Fruit fly (Drosophila melanogaster): ENCODE data around the gene alphaTub85E.

Gene alphaTub85E

dm6 chr3R:9725121-9725956 is 7.7 kb downstream of the alphaTub85E start, which contains the start of gene hyd (continued):
- TF ChIP-seq caup (GFP tag; optimal IDR thresholded peaks at IDR 0.05; ENCODE audit: severe bottlenecking): no peak
- TF ChIP-seq slp2 (GFP tag; optimal IDR thresholded peaks at IDR 0.05): no peak
- no peak for TF ChIP-seq CG2678 (tag; optimal IDR thresholded peaks at IDR 0.05)
- no peak for TF ChIP-seq Lim3 (GFP tag; IDR thresholded peaks at IDR 0.05)
- no peak for TF ChIP-seq zfh2 (GFP tag; optimal IDR thresholded peaks at IDR 0.05)
- TF ChIP-seq trem (tag; optimal IDR thresholded peaks at IDR 0.05): peak; percentile 97
- no peak for TF ChIP-seq bab2 (GFP tag; optimal IDR thresholded peaks at IDR 0.05)
- TF ChIP-seq Usf (GFP tag; optimal IDR thresholded peaks at IDR 0.05): no peak
- no peak for TF ChIP-seq gcm (GFP tag; optimal IDR thresholded peaks at IDR 0.05)
- TF ChIP-seq CG30403 (GFP tag; optimal IDR thresholded peaks at IDR 0.05): no peak
- TF ChIP-seq sens-2 (GFP tag; IDR thresholded peaks at IDR 0.05): no peak
- no peak for TF ChIP-seq CG13775 (GFP tag; optimal IDR thresholded peaks at IDR 0.05)
- no peak for TF ChIP-seq wdn (GFP tag; IDR thresholded peaks at IDR 0.05)
- no peak for TF ChIP-seq psq (GFP tag; optimal IDR thresholded peaks at IDR 0.05)
- peak; percentile 51 for TF ChIP-seq Ets97D (GFP tag; optimal IDR thresholded peaks at IDR 0.05)
- no peak for TF ChIP-seq CG6813 (GFP tag; optimal IDR thresholded peaks at IDR 0.05)
- no peak for TF ChIP-seq CG6175 (GFP tag; IDR thresholded peaks at IDR 0.05)
- no peak for TF ChIP-seq nau (GFP tag; optimal IDR thresholded peaks at IDR 0.05)
- TF ChIP-seq h (optimal IDR thresholded peaks at IDR 0.05): no peak
- TF ChIP-seq CG6683 (GFP tag; optimal IDR thresholded peaks at IDR 0.05): no peak
- TF ChIP-seq H2.0 (GFP tag; IDR thresholded peaks at IDR 0.05): no peak
- TF ChIP-seq CG18764 (GFP tag; optimal IDR thresholded peaks at IDR 0.05): no peak
- peak; percentile 72; the same call in 1 of the 4 replicates for TF ChIP-seq chinmo (GFP tag; IDR thresholded peaks at IDR 0.05; ENCODE audit: partially characterized antibody)
- TF ChIP-seq chif (GFP tag; optimal IDR thresholded peaks at IDR 0.05): no peak
- no peak for TF ChIP-seq Dfd (GFP tag; optimal IDR thresholded peaks at IDR 0.05)
- no peak for TF ChIP-seq CG8089 (GFP tag; optimal IDR thresholded peaks at IDR 0.05)
- peak; percentile 45 for TF ChIP-seq CG3995 (GFP tag; optimal IDR thresholded peaks at IDR 0.05)
- TF ChIP-seq tna (GFP tag; IDR thresholded peaks at IDR 0.05; ENCODE audit: partially characterized antibody): peak; percentile 77
- TF ChIP-seq CG2202 (tag; optimal IDR thresholded peaks at IDR 0.05): no peak
- no peak for TF ChIP-seq NC2β (GFP tag; optimal IDR thresholded peaks at IDR 0.05)
- no peak for TF ChIP-seq twi (tag; optimal IDR thresholded peaks at IDR 0.05)
- TF ChIP-seq pum (GFP tag; optimal IDR thresholded peaks at IDR 0.05): no peak
- no peak for TF ChIP-seq dysf (GFP tag; IDR thresholded peaks at IDR 0.05)
- TF ChIP-seq ssp (GFP tag; IDR thresholded peaks at IDR 0.05): no peak
- peak; percentile 19 for TF ChIP-seq CG13624 (GFP tag; optimal IDR thresholded peaks at IDR 0.05)
- no peak for TF ChIP-seq bcd (GFP tag; optimal IDR thresholded peaks at IDR 0.05)
- peak; percentile 88 for TF ChIP-seq CG9797 (GFP tag; optimal IDR thresholded peaks at IDR 0.05)
- peak; percentile 80 for TF ChIP-seq CG2116 (GFP tag; optimal IDR thresholded peaks at IDR 0.05)
- no peak for TF ChIP-seq TFAM (GFP tag; optimal IDR thresholded peaks at IDR 0.05)
- TF ChIP-seq onecut (GFP tag; IDR thresholded peaks at IDR 0.05): no peak
- peak; percentile 87 for TF ChIP-seq Opbp (GFP tag; IDR thresholded peaks at IDR 0.05; ENCODE audit: partially characterized antibody)
- TF ChIP-seq Dbx (GFP tag; IDR thresholded peaks at IDR 0.05): no peak
- TF ChIP-seq MBD-R2 (GFP tag; IDR thresholded peaks at IDR 0.05): peak; percentile 54
- TF ChIP-seq CG16779 (GFP tag; IDR thresholded peaks at IDR 0.05): no peak
- peak; percentile 98 for TF ChIP-seq cg (GFP tag; optimal IDR thresholded peaks at IDR 0.05)
- TF ChIP-seq amos (GFP tag; IDR thresholded peaks at IDR 0.05; ENCODE audit: partially characterized antibody): peak; percentile 90
- no peak for TF ChIP-seq CG17385 (GFP tag; optimal IDR thresholded peaks at IDR 0.05)
- no peak for TF ChIP-seq repo (GFP tag; optimal IDR thresholded peaks at IDR 0.05)
- no peak for TF ChIP-seq tup (GFP tag; optimal IDR thresholded peaks at IDR 0.05)
- TF ChIP-seq yki (optimal IDR thresholded peaks at IDR 0.05): no peak

All from whole organism, embryonic.